Fruit fly (Drosophila melanogaster) whole organism, embryonic: ENCODE data around the gene CG1983.

ENCODE experiments used
- BEAF-32 ChIP-seq: fragments of 200-800 bp; sonication (Bioruptor generic); optimal IDR thresholded peaks from 3 replicates; lab custom pipeline; 2017; ENCODE audit warnings: missing biosample characterization, missing genetic modification characterization, mild to moderate bottlenecking, moderate library complexity, missing genetic modification reagents
- BtbVII ChIP-seq: fragments of 200-800 bp; sonication (Bioruptor generic); optimal IDR thresholded peaks from 3 replicates; lab custom pipeline; 2017; ENCODE audit warnings: missing biosample characterization, mild to moderate bottlenecking, missing genetic modification characterization
- Bteb2 ChIP-seq: fragments of 200-800 bp; sonication (Bioruptor generic); optimal IDR thresholded peaks from 2 replicates; lab custom pipeline; 2016; ENCODE audit warnings: missing biosample characterization, missing genetic modification characterization
- CG11504 ChIP-seq: fragments of 200-800 bp; sonication (Bioruptor generic); optimal IDR thresholded peaks from 3 replicates; lab custom pipeline; 2019; ENCODE audit warnings: missing biosample characterization, mild to moderate bottlenecking, missing genetic modification characterization, moderate library complexity
- CG11723 ChIP-seq: fragments of 200-800 bp; sonication (Bioruptor generic); optimal IDR thresholded peaks from 2 replicates; lab custom pipeline; 2017; ENCODE audit warnings: missing biosample characterization, mild to moderate bottlenecking, missing genetic modification characterization
- CG12219 ChIP-seq: fragments of 200-800 bp; sonication (Bioruptor generic); optimal IDR thresholded peaks from 3 replicates; lab custom pipeline; 2018; ENCODE audit warnings: missing biosample characterization, mild to moderate bottlenecking, missing genetic modification characterization
- CG12236 ChIP-seq: fragments of 200-800 bp; sonication (Bioruptor generic); optimal IDR thresholded peaks from 2 replicates; lab custom pipeline; 2016; ENCODE audit warnings: missing biosample characterization, missing genetic modification characterization
- CG12769 ChIP-seq: fragments of 200-800 bp; sonication (Bioruptor generic); optimal IDR thresholded peaks from 2 replicates; lab custom pipeline; 2019; ENCODE audit warnings: missing biosample characterization, mild to moderate bottlenecking, missing genetic modification characterization, moderate library complexity
- CG13123 ChIP-seq: fragments of 200-800 bp; sonication (Bioruptor generic); optimal IDR thresholded peaks from 2 replicates; lab custom pipeline; 2016; ENCODE audit warnings: missing biosample characterization, missing genetic modification characterization
- CG13287 ChIP-seq: fragments of 200-800 bp; sonication (Bioruptor generic); IDR thresholded peaks from 2 replicates; pipeline ENCODE4 v1.3.6; 2022; ENCODE audit warnings: missing biosample characterization, missing genetic modification characterization; ENCODE audit not compliant: partially characterized antibody
- CG13894 ChIP-seq: fragments of 200-800 bp; sonication (Bioruptor generic); optimal IDR thresholded peaks from 3 replicates; lab custom pipeline; 2018; ENCODE audit warnings: missing biosample characterization, mild to moderate bottlenecking, missing genetic modification characterization, moderate library complexity
- CG15514 ChIP-seq: fragments of 200-800 bp; sonication (Bioruptor generic); optimal IDR thresholded peaks from 3 replicates; lab custom pipeline; 2017; ENCODE audit warnings: missing biosample characterization, missing genetic modification characterization, mild to moderate bottlenecking, moderate library complexity, missing genetic modification reagents
- CG17328 ChIP-seq: fragments of 200-800 bp; sonication (Bioruptor generic); IDR thresholded peaks from 2 replicates; pipeline ENCODE4 v1.3.6; 2022; ENCODE audit warnings: missing biosample characterization, missing genetic modification characterization
- CG43689 ChIP-seq: fragments of 200-800 bp; sonication (Bioruptor generic); IDR thresholded peaks from 2 replicates; pipeline ENCODE4 v1.3.6; 2022; ENCODE audit warnings: missing biosample characterization, missing genetic modification characterization
- CG9215 ChIP-seq: fragments of 200-800 bp; sonication (Bioruptor generic); IDR thresholded peaks from 2 replicates; pipeline ENCODE4 v1.3.6; 2022; ENCODE audit warnings: missing biosample characterization, missing genetic modification characterization
- CTCF ChIP-seq: fragments of 200-800 bp; sonication (Bioruptor generic); optimal IDR thresholded peaks from 2 replicates; lab custom pipeline; 2017; ENCODE audit warnings: missing biosample characterization, mild to moderate bottlenecking, missing genetic modification characterization, moderate library complexity
- Chrac-16 ChIP-seq: fragments of 200-800 bp; sonication (Bioruptor generic); optimal IDR thresholded peaks from 3 replicates; lab custom pipeline; 2016; ENCODE audit warnings: missing biosample characterization, missing genetic modification characterization
- Deaf1 ChIP-seq: fragments of 200-800 bp; optimal IDR thresholded peaks from 3 replicates; lab custom pipeline; 2019; ENCODE audit warnings: missing biosample characterization, mild to moderate bottlenecking, missing genetic modification characterization, moderate library complexity
- Dp ChIP-seq: fragments of 200-800 bp; sonication (Bioruptor generic); optimal IDR thresholded peaks from 2 replicates; lab custom pipeline; 2018; ENCODE audit warnings: missing biosample characterization, mild to moderate bottlenecking, missing genetic modification characterization, moderate library complexity
- E2f2 ChIP-seq: fragments of 200-800 bp; sonication (Bioruptor generic); IDR thresholded peaks from 2 replicates; pipeline ENCODE4 v1.3.6; 2022; ENCODE audit warnings: missing biosample characterization, missing genetic modification characterization
- ERR ChIP-seq: fragments of 200-800 bp; sonication (Bioruptor generic); optimal IDR thresholded peaks from 2 replicates; lab custom pipeline; 2016; ENCODE audit warnings: missing biosample characterization, missing genetic modification characterization
- Hey ChIP-seq: fragments of 200-800 bp; sonication (Bioruptor generic); optimal IDR thresholded peaks from 3 replicates; lab custom pipeline; 2018; ENCODE audit warnings: missing biosample characterization, mild to moderate bottlenecking, missing genetic modification characterization
- Lim3 ChIP-seq: fragments of 200-800 bp; sonication (Bioruptor generic); IDR thresholded peaks from 2 replicates; pipeline ENCODE4 v1.3.6; 2022; ENCODE audit warnings: missing biosample characterization, missing genetic modification characterization
- Med ChIP-seq: fragments of 200-800 bp; sonication (Bioruptor generic); peaks from one replicate; lab custom pipeline; 2016; ENCODE audit warnings: missing biosample characterization, missing genetic modification characterization, mild to moderate bottlenecking, inconsistent platforms, moderate library complexity
- Myb ChIP-seq: fragments of 200-800 bp; sonication (Bioruptor generic); optimal IDR thresholded peaks from 2 replicates; lab custom pipeline; 2016; ENCODE audit warnings: missing biosample characterization, missing genetic modification characterization
- NFAT ChIP-seq: fragments of 200-800 bp; sonication (Bioruptor generic); IDR thresholded peaks from 2 replicates; pipeline ENCODE4 v1.3.6; 2022; ENCODE audit warnings: missing biosample characterization, missing genetic modification characterization
- Pdp1 ChIP-seq, 2 experiments: fragments of 200-800 bp; sonication (Bioruptor generic); optimal IDR thresholded peaks; 3 replicates each; lab custom pipeline; 2016; ENCODE audit warnings: missing biosample characterization in 2 of 2, missing genetic modification characterization in 2 of 2, mild to moderate bottlenecking in 1 of 2, moderate library complexity in 1 of 2
- Sox102F ChIP-seq: fragments of 200-800 bp; sonication (Bioruptor generic); optimal IDR thresholded peaks from 2 replicates; lab custom pipeline; 2018; ENCODE audit warnings: missing biosample characterization, mild to moderate bottlenecking, missing genetic modification characterization, moderate library complexity
- Xrp1 ChIP-seq: fragments of 200-800 bp; sonication (Bioruptor generic); IDR thresholded peaks from 2 replicates; pipeline ENCODE4 v1.3.6; 2022; ENCODE audit warnings: missing biosample characterization, missing genetic modification characterization
- al ChIP-seq: fragments of 200-800 bp; sonication (Bioruptor generic); IDR thresholded peaks from 2 replicates; pipeline ENCODE4 v1.3.6; 2022; ENCODE audit warnings: missing biosample characterization, missing genetic modification characterization
- fd102C ChIP-seq: fragments of 200-800 bp; sonication (Bioruptor generic); optimal IDR thresholded peaks from 2 replicates; lab custom pipeline; 2018; ENCODE audit warnings: missing biosample characterization, mild to moderate bottlenecking, missing genetic modification characterization, moderate library complexity
- fd64A ChIP-seq: fragments of 200-800 bp; sonication (Bioruptor generic); optimal IDR thresholded peaks from 3 replicates; lab custom pipeline; 2018; ENCODE audit warnings: missing biosample characterization, mild to moderate bottlenecking, missing genetic modification characterization
- fru ChIP-seq: fragments of >200 bp; optimal IDR thresholded peaks from 2 replicates; lab custom pipeline; 2017
- ftz-f1 ChIP-seq: fragments of 200-800 bp; sonication (Bioruptor generic); optimal IDR thresholded peaks from 2 replicates; lab custom pipeline; 2016; ENCODE audit warnings: missing biosample characterization, missing genetic modification characterization
- gcm ChIP-seq: fragments of 200-800 bp; sonication (Bioruptor generic); optimal IDR thresholded peaks from 2 replicates; lab custom pipeline; 2019; ENCODE audit warnings: missing biosample characterization, mild to moderate bottlenecking, missing genetic modification characterization, moderate library complexity
- gfzf ChIP-seq: fragments of 200-800 bp; sonication (Bioruptor generic); optimal IDR thresholded peaks from 2 replicates; lab custom pipeline; 2016; ENCODE audit warnings: missing biosample characterization, mild to moderate bottlenecking, missing genetic modification characterization, moderate library complexity
- inv ChIP-seq: fragments of 200-800 bp; sonication (Bioruptor generic); IDR thresholded peaks from 2 replicates; pipeline ENCODE4 v1.3.6; 2022; ENCODE audit warnings: missing biosample characterization, missing genetic modification characterization; ENCODE audit not compliant: partially characterized antibody
- jigr1 ChIP-seq: fragments of 200-800 bp; sonication (Bioruptor generic); IDR thresholded peaks from 3 replicates; pipeline ENCODE4 v1.3.6; 2022; ENCODE audit warnings: missing biosample characterization, missing genetic modification characterization
- jumu ChIP-seq: fragments of 200-800 bp; sonication (Bioruptor generic); optimal IDR thresholded peaks from 3 replicates; lab custom pipeline; 2016; ENCODE audit warnings: missing biosample characterization, missing genetic modification characterization
- odd ChIP-seq: fragments of 200-800 bp; sonication (Bioruptor generic); optimal IDR thresholded peaks from 2 replicates; lab custom pipeline; 2017; ENCODE audit warnings: missing biosample characterization, mild to moderate bottlenecking, missing genetic modification characterization
- sd ChIP-seq: fragments of 200-800 bp; sonication (Bioruptor generic); optimal IDR thresholded peaks from 3 replicates; lab custom pipeline; 2018; ENCODE audit warnings: missing biosample characterization, mild to moderate bottlenecking, missing genetic modification characterization, moderate library complexity
- sens ChIP-seq: fragments of 200-800 bp; sonication (Bioruptor generic); peaks from one replicate; lab custom pipeline; 2016; ENCODE audit warnings: missing biosample characterization, missing genetic modification characterization
- vvl ChIP-seq: fragments of 200-800 bp; sonication (Bioruptor generic); IDR thresholded peaks from 2 replicates; pipeline ENCODE4 v1.3.6; 2022; ENCODE audit warnings: missing biosample characterization, missing genetic modification characterization
- zfh1 ChIP-seq: fragments of 200-800 bp; sonication (Bioruptor generic); IDR thresholded peaks from 3 replicates; pipeline ENCODE4 v1.3.6; 2022; ENCODE audit warnings: missing biosample characterization, missing genetic modification characterization

CG1983 gene

dm6 chr3R:30151300-30152109 lies 26.0 kb downstream of the CG1983 start, which contains the start of gene CG15529 (continued):
- no peak for TF ChIP-seq Bteb2

dm6 chr3R:30150602-30151001 lies 26.9 kb downstream of the CG1983 start:
- peak; percentile 36; the same call in 1 of the 2 replicates for TF ChIP-seq E2f2 (GFP tag; lab: Robert Waterston, UW)
- no peak for TF ChIP-seq inv (GFP tag; lab: Robert Waterston, UW)
- TF ChIP-seq Dp = peak; percentile 6
- TF ChIP-seq CTCF (GFP tag; lab: Kevin White, UChicago) = peak; percentile 50
- TF ChIP-seq jumu (GFP tag; lab: Kevin White, UChicago) = no peak
- TF ChIP-seq fru (lab: Kevin White, UChicago) = no peak
- TF ChIP-seq Med (GFP tag; lab: Kevin White, UChicago) = peak; percentile 42
- no peak for TF ChIP-seq CG9215 (GFP tag; lab: Robert Waterston, UW)
- TF ChIP-seq sd (tag; lab: Kevin White, UChicago) = no peak
- TF ChIP-seq Hey (tag; lab: Kevin White, UChicago) = no peak
- no peak for TF ChIP-seq fd64A (GFP tag; lab: Kevin White, UChicago)
- TF ChIP-seq Pdp1 (GFP tag; optimal IDR thresholded peaks at IDR 0.05; lab: Kevin White, UChicago) = peak in 1 of 2 experiments; percentile 82
- TF ChIP-seq al = no peak
- no peak for TF ChIP-seq gcm (GFP tag; lab: Kevin White, UChicago)
- TF ChIP-seq gfzf (GFP tag; lab: Kevin White, UChicago) = peak; percentile 43
- peak; percentile 17 for TF ChIP-seq sens (GFP tag; lab: Kevin White, UChicago)
- TF ChIP-seq, all 482 proteins: peak for 7

- TF ChIP-seq CG43689 (GFP tag; lab: Robert Waterston, UW) (no peak), vvl (GFP tag; lab: Robert Waterston, UW) (no peak), zfh1 (GFP tag; lab: Robert Waterston, UW) (no peak), CG11723 (no peak), Chrac-16 (GFP tag; lab: Kevin White, UChicago) (no peak), CG12769 (tag; lab: Kevin White, UChicago) (peak; percentile 7), odd (GFP tag; lab: Kevin White, UChicago) (no peak), CG11504 (tag; lab: Kevin White, UChicago) (no peak), Deaf1 (peak; percentile 83), Sox102F (no peak), CG13894 (peak; percentile 49)
Observed at dm6 chr3R:30149506-30149905, 28.0 kb downstream of the CG1983 start, which contains the start of gene AdoR. AdoR (minus strand) TSS chr3R:30149606.

dm6 chr3R:30134063-30135047 lies 43.1 kb downstream of the CG1983 start, which contains the start of gene Tpi:
Tpi (minus strand) TSS chr3R:30134599.
- peak; percentile 46 for TF ChIP-seq CG12219 (GFP tag; lab: Kevin White, UChicago)
- peak; percentile 9 for TF ChIP-seq BtbVII
- no peak for TF ChIP-seq jigr1 (GFP tag; lab: Robert Waterston, UW)
- peak; percentile 29 for TF ChIP-seq BEAF-32 (GFP tag; lab: Kevin White, UChicago)
- no peak for TF ChIP-seq CG12236 (GFP tag; lab: Kevin White, UChicago)
- peak; percentile 76 for TF ChIP-seq CG15514 (GFP tag; lab: Kevin White, UChicago)
- no peak for TF ChIP-seq fd102C
- TF ChIP-seq Myb (GFP tag; lab: Kevin White, UChicago) = peak; percentile 82
- peak; percentile 100 for TF ChIP-seq ERR (GFP tag; lab: Kevin White, UChicago)
- TF ChIP-seq CG17328 (GFP tag; lab: Robert Waterston, UW) = 0 out of 2 replicates have a peak, but pooled peaks have one; percentile 16
- peak; percentile 84 for TF ChIP-seq ftz-f1
- TF ChIP-seq NFAT (GFP tag; lab: Robert Waterston, UW) = peak; percentile 37; the same call in 1 of the 2 replicates
- no peak for TF ChIP-seq CG13123 (GFP tag; lab: Kevin White, UChicago)
- no peak for TF ChIP-seq Lim3 (GFP tag; lab: Robert Waterston, UW)
- TF ChIP-seq CG13287 = peak; percentile 22; the same call in 1 of the 2 replicates
- no peak for TF ChIP-seq Xrp1 (GFP tag; lab: Robert Waterston, UW)
